Fruit fly (Drosophila melanogaster) whole organism, embryonic: Measurements from ENCODE around the gene CG32985.
A peak's percentile ranks its signal among the peaks of the same experiment; 100 is the strongest.

ENCODE experiments used
- Bdp1 ChIP-seq: fragments of 200-800 bp; sonication (Bioruptor generic); optimal IDR thresholded peaks from 3 replicates; lab custom pipeline; 2016; ENCODE audit warnings: missing biosample characterization, missing genetic modification characterization
- Bteb2 ChIP-seq: fragments of 200-800 bp; sonication (Bioruptor generic); optimal IDR thresholded peaks from 2 replicates; lab custom pipeline; 2016; ENCODE audit warnings: missing biosample characterization, missing genetic modification characterization
- CG10274 ChIP-seq: fragments of 200-800 bp; sonication (Bioruptor generic); optimal IDR thresholded peaks from 3 replicates; lab custom pipeline; 2017; ENCODE audit warnings: missing biosample characterization, mild to moderate bottlenecking, missing genetic modification characterization
- CG11504 ChIP-seq: fragments of 200-800 bp; sonication (Bioruptor generic); optimal IDR thresholded peaks from 3 replicates; lab custom pipeline; 2019; ENCODE audit warnings: missing biosample characterization, mild to moderate bottlenecking, missing genetic modification characterization, moderate library complexity
- CG13296 ChIP-seq: fragments of 200-800 bp; sonication (Bioruptor generic); optimal IDR thresholded peaks from 3 replicates; lab custom pipeline; 2018; ENCODE audit warnings: missing biosample characterization, mild to moderate bottlenecking, missing genetic modification characterization
- CG13775 ChIP-seq: fragments of 200-800 bp; sonication (Bioruptor generic); optimal IDR thresholded peaks from 3 replicates; lab custom pipeline; 2017; ENCODE audit warnings: missing biosample characterization, mild to moderate bottlenecking, missing genetic modification characterization
- CG15073 ChIP-seq: fragments of 200-800 bp; sonication (Bioruptor generic); optimal IDR thresholded peaks from 2 replicates; lab custom pipeline; 2016; ENCODE audit warnings: missing biosample characterization, missing genetic modification characterization
- CG17829 ChIP-seq: fragments of 200-800 bp; optimal IDR thresholded peaks from 2 replicates; lab custom pipeline; 2019; ENCODE audit warnings: missing biosample characterization, mild to moderate bottlenecking, missing genetic modification characterization, moderate library complexity
- CG18011 ChIP-seq: fragments of 200-800 bp; sonication (Bioruptor generic); optimal IDR thresholded peaks from 2 replicates; lab custom pipeline; 2017; ENCODE audit warnings: missing biosample characterization, missing genetic modification characterization, mild to moderate bottlenecking, moderate library complexity, missing genotype
- CG3281 ChIP-seq: fragments of 200-800 bp; sonication (Bioruptor generic); optimal IDR thresholded peaks from 3 replicates; lab custom pipeline; 2017; ENCODE audit warnings: missing biosample characterization, mild to moderate bottlenecking, missing genetic modification characterization
- CG4360 ChIP-seq: fragments of 200-800 bp; sonication (Bioruptor generic); IDR thresholded peaks from 2 replicates; pipeline ENCODE4 v1.3.6; 2022; ENCODE audit warnings: missing biosample characterization, missing genetic modification characterization
- CG4404 ChIP-seq: fragments of 200-800 bp; sonication (Bioruptor generic); IDR thresholded peaks from 2 replicates; pipeline ENCODE4 v1.3.6; 2022; ENCODE audit warnings: missing biosample characterization, missing genetic modification characterization
- CG4854 ChIP-seq: fragments of 200-800 bp; sonication (Bioruptor generic); optimal IDR thresholded peaks from 2 replicates; lab custom pipeline; 2016; ENCODE audit warnings: missing biosample characterization, missing genetic modification characterization, inconsistent platforms
- CG5180 ChIP-seq: fragments of 200-800 bp; sonication (Bioruptor generic); optimal IDR thresholded peaks from 3 replicates; lab custom pipeline; 2017; ENCODE audit warnings: missing biosample characterization, missing genetic modification characterization, mild to moderate bottlenecking, moderate library complexity, missing genetic modification reagents
- CG6765 ChIP-seq: fragments of 200-800 bp; sonication (Bioruptor generic); optimal IDR thresholded peaks from 3 replicates; lab custom pipeline; 2017; ENCODE audit warnings: missing biosample characterization, mild to moderate bottlenecking, missing genetic modification characterization
- CG6854 ChIP-seq: fragments of 200-800 bp; sonication (Bioruptor generic); optimal IDR thresholded peaks from 3 replicates; lab custom pipeline; 2017; ENCODE audit warnings: missing biosample characterization, mild to moderate bottlenecking, missing genetic modification characterization
- CG7271 ChIP-seq: fragments of 200-800 bp; sonication (Bioruptor generic); optimal IDR thresholded peaks from 2 replicates; lab custom pipeline; 2018; ENCODE audit warnings: missing biosample characterization, mild to moderate bottlenecking, missing genetic modification characterization, moderate library complexity
- CG9876 ChIP-seq: fragments of 200-800 bp; sonication (Bioruptor generic); optimal IDR thresholded peaks from 2 replicates; lab custom pipeline; 2016; ENCODE audit warnings: missing biosample characterization, missing genetic modification characterization
- Ets97D ChIP-seq: fragments of 200-800 bp; sonication (Bioruptor generic); optimal IDR thresholded peaks from 3 replicates; lab custom pipeline; 2016; ENCODE audit warnings: missing biosample characterization, missing genetic modification characterization
- Fer3 ChIP-seq: fragments of 200-800 bp; sonication (Bioruptor generic); optimal IDR thresholded peaks from 2 replicates; lab custom pipeline; 2018; ENCODE audit warnings: missing biosample characterization, mild to moderate bottlenecking, missing genetic modification characterization, moderate library complexity
- Gsc ChIP-seq: fragments of 200-800 bp; sonication (Bioruptor generic); IDR thresholded peaks from 2 replicates; pipeline ENCODE4 v1.3.6; 2022; ENCODE audit warnings: missing biosample characterization, missing genetic modification characterization
- HLH4C ChIP-seq: fragments of 200-800 bp; sonication (Bioruptor generic); IDR thresholded peaks from 3 replicates; pipeline ENCODE4 v1.3.6; 2022; ENCODE audit warnings: missing biosample characterization, missing genetic modification characterization; ENCODE audit not compliant: partially characterized antibody
- HLHmδ ChIP-seq: fragments of 200-800 bp; sonication (Bioruptor generic); optimal IDR thresholded peaks from 2 replicates; lab custom pipeline; 2018; ENCODE audit warnings: missing biosample characterization, mild to moderate bottlenecking, missing genetic modification characterization, moderate library complexity
- Hand ChIP-seq: fragments of 200-800 bp; sonication (Bioruptor generic); optimal IDR thresholded peaks from 2 replicates; lab custom pipeline; 2017; ENCODE audit warnings: mild to moderate bottlenecking, missing biosample characterization, missing genetic modification reagents, missing genetic modification characterization
- Hey ChIP-seq: fragments of 200-800 bp; sonication (Bioruptor generic); optimal IDR thresholded peaks from 3 replicates; lab custom pipeline; 2018; ENCODE audit warnings: missing biosample characterization, mild to moderate bottlenecking, missing genetic modification characterization
- Mad ChIP-seq: fragments of 200-800 bp; sonication (Bioruptor generic); optimal IDR thresholded peaks from 2 replicates; lab custom pipeline; 2016; ENCODE audit warnings: missing biosample characterization, missing genetic modification characterization
- Oli ChIP-seq: fragments of 200-800 bp; sonication (Bioruptor generic); optimal IDR thresholded peaks from 2 replicates; lab custom pipeline; 2018; ENCODE audit warnings: missing biosample characterization, mild to moderate bottlenecking, missing genetic modification characterization, moderate library complexity
- Pdp1 ChIP-seq, 2 experiments: fragments of 200-800 bp; sonication (Bioruptor generic); optimal IDR thresholded peaks; 3 replicates each; lab custom pipeline; 2016; ENCODE audit warnings: missing biosample characterization in 2 of 2, missing genetic modification characterization in 2 of 2, mild to moderate bottlenecking in 1 of 2, moderate library complexity in 1 of 2
- Ptx1 ChIP-seq: fragments of 200-800 bp; sonication (Bioruptor generic); IDR thresholded peaks from 2 replicates; pipeline ENCODE4 v1.3.6; 2022; ENCODE audit warnings: missing biosample characterization, missing genetic modification characterization
- TFAM ChIP-seq: fragments of 200-800 bp; sonication (Bioruptor generic); optimal IDR thresholded peaks from 2 replicates; lab custom pipeline; 2017; ENCODE audit warnings: missing biosample characterization, missing genetic modification characterization, inconsistent platforms
- Vsx1 ChIP-seq: fragments of 200-800 bp; sonication (Bioruptor generic); optimal IDR thresholded peaks from 2 replicates; lab custom pipeline; 2017; ENCODE audit warnings: missing biosample characterization, mild to moderate bottlenecking, missing genetic modification characterization, missing genetic modification reagents
- al ChIP-seq: fragments of 200-800 bp; sonication (Bioruptor generic); IDR thresholded peaks from 2 replicates; pipeline ENCODE4 v1.3.6; 2022; ENCODE audit warnings: missing biosample characterization, missing genetic modification characterization
- ap ChIP-seq: fragments of 200-800 bp; sonication (Bioruptor generic); IDR thresholded peaks from 2 replicates; pipeline ENCODE4 v1.3.6; 2022; ENCODE audit warnings: missing biosample characterization, missing genetic modification characterization
- cad ChIP-seq: fragments of >200 bp; optimal IDR thresholded peaks from 2 replicates; lab custom pipeline; 2017; ENCODE audit warnings: missing biosample characterization, missing genetic modification characterization
- chinmo ChIP-seq: fragments of 200-800 bp; sonication (Bioruptor generic); IDR thresholded peaks from 4 replicates; pipeline ENCODE4 v1.3.6; 2022; ENCODE audit warnings: missing biosample characterization, missing genetic modification characterization; ENCODE audit not compliant: partially characterized antibody
- dan ChIP-seq: fragments of 200-800 bp; sonication (Bioruptor generic); IDR thresholded peaks from 2 replicates; pipeline ENCODE4 v1.3.6; 2022; ENCODE audit warnings: missing biosample characterization, missing genetic modification characterization
- fd96Cb ChIP-seq: fragments of 200-800 bp; sonication (Bioruptor generic); optimal IDR thresholded peaks from 2 replicates; lab custom pipeline; 2018; ENCODE audit warnings: missing biosample characterization, mild to moderate bottlenecking, missing genetic modification characterization, moderate library complexity
- gem ChIP-seq: fragments of 200-800 bp; sonication (Bioruptor generic); optimal IDR thresholded peaks from 2 replicates; lab custom pipeline; 2019; ENCODE audit warnings: missing biosample characterization, mild to moderate bottlenecking, missing genetic modification characterization, moderate library complexity
- grn ChIP-seq: fragments of 200-800 bp; sonication (Bioruptor generic); optimal IDR thresholded peaks from 3 replicates; lab custom pipeline; 2017; ENCODE audit warnings: missing biosample characterization, missing genetic modification characterization
- org-1 ChIP-seq: fragments of 200-800 bp; sonication (Bioruptor generic); optimal IDR thresholded peaks from 2 replicates; lab custom pipeline; 2017; ENCODE audit warnings: missing biosample characterization, missing genetic modification characterization
- pros ChIP-seq: fragments of 200-800 bp; sonication (Bioruptor generic); optimal IDR thresholded peaks from 3 replicates; lab custom pipeline; 2019; ENCODE audit warnings: missing biosample characterization, mild to moderate bottlenecking, missing genetic modification characterization, moderate library complexity
- schlank ChIP-seq: fragments of 200-800 bp; sonication (Bioruptor generic); optimal IDR thresholded peaks from 2 replicates; lab custom pipeline; 2018; ENCODE audit warnings: missing biosample characterization, mild to moderate bottlenecking, missing genetic modification characterization
- sens-2 ChIP-seq: fragments of 200-800 bp; sonication (Bioruptor generic); IDR thresholded peaks from 2 replicates; pipeline ENCODE4 v1.3.6; 2022; ENCODE audit warnings: missing biosample characterization, missing genetic modification characterization
- seq ChIP-seq: fragments of 200-800 bp; sonication (Bioruptor generic); IDR thresholded peaks from 2 replicates; pipeline ENCODE4 v1.3.6; 2022; ENCODE audit warnings: missing biosample characterization, missing genetic modification characterization
- slbo ChIP-seq: fragments of 200-800 bp; sonication (Bioruptor generic); IDR thresholded peaks from 2 replicates; pipeline ENCODE4 v1.3.6; 2022; ENCODE audit warnings: missing biosample characterization, missing genetic modification characterization
- stwl ChIP-seq: fragments of 200-800 bp; sonication (Bioruptor generic); optimal IDR thresholded peaks from 3 replicates; lab custom pipeline; 2018; ENCODE audit warnings: missing biosample characterization, mild to moderate bottlenecking, missing genetic modification characterization, moderate library complexity
- sug ChIP-seq: fragments of 200-800 bp; optimal IDR thresholded peaks from 2 replicates; lab custom pipeline; 2019; ENCODE audit warnings: missing biosample characterization, mild to moderate bottlenecking, missing genetic modification characterization, moderate library complexity
- trem ChIP-seq: fragments of 200-800 bp; optimal IDR thresholded peaks from 3 replicates; lab custom pipeline; 2019; ENCODE audit warnings: missing biosample characterization, mild to moderate bottlenecking, missing genetic modification characterization, moderate library complexity
- zen2 ChIP-seq: fragments of 200-800 bp; sonication (Bioruptor generic); IDR thresholded peaks from 3 replicates; pipeline ENCODE4 v1.3.6; 2022; ENCODE audit warnings: missing biosample characterization, missing genetic modification characterization; ENCODE audit not compliant: partially characterized antibody
- zfh2 ChIP-seq: fragments of 200-800 bp; sonication (Bioruptor generic); optimal IDR thresholded peaks from 2 replicates; lab custom pipeline; 2016; ENCODE audit warnings: missing biosample characterization, missing genetic modification characterization

The CG32985 gene

dm6 chr2L:8941736-8942337, 20.5 kb upstream of the CG32985 start, which contains the start of gene Argl (continued):
- TF ChIP-seq CG17829 (tag; lab: Kevin White, UChicago) (no peak), seq (GFP tag; lab: Robert Waterston, UW) (no peak), ap (GFP tag; lab: Robert Waterston, UW) (no peak), HLH4C (no peak), CG6854 (GFP tag; lab: Kevin White, UChicago) (no peak), CG5180 (GFP tag; lab: Kevin White, UChicago) (no peak), gem (tag; lab: Kevin White, UChicago) (peak; percentile 9), CG7271 (no peak), trem (tag; lab: Kevin White, UChicago) (no peak), Oli (tag; lab: Kevin White, UChicago) (no peak), zen2 (GFP tag; lab: Robert Waterston, UW) (no peak), slbo (GFP tag; lab: Robert Waterston, UW) (no peak), grn (GFP tag; lab: Kevin White, UChicago) (peak; percentile 42), CG13296 (GFP tag; lab: Kevin White, UChicago) (peak; percentile 32), CG9876 (GFP tag; lab: Kevin White, UChicago) (no peak), sug (tag; lab: Kevin White, UChicago) (peak; percentile 54), cad (GFP tag; lab: Kevin White, UChicago) (no peak), Ptx1 (GFP tag; lab: Robert Waterston, UW) (no peak), TFAM (no peak), CG18011 (GFP tag; lab: Kevin White, UChicago) (no peak), CG4854 (GFP tag; lab: Kevin White, UChicago) (no peak), Fer3 (tag; lab: Kevin White, UChicago) (no peak), CG11504 (tag; lab: Kevin White, UChicago) (peak; percentile 5), stwl (tag; lab: Kevin White, UChicago) (no peak), Ets97D (GFP tag; lab: Kevin White, UChicago) (no peak), CG15073 (GFP tag; lab: Kevin White, UChicago) (no peak), CG4360 (no peak), chinmo (GFP tag; lab: Robert Waterston, UW) (no peak), zfh2 (GFP tag; lab: Kevin White, UChicago) (no peak), CG4404 (GFP tag; lab: Robert Waterston, UW) (no peak), Mad (GFP tag; lab: Kevin White, UChicago) (no peak), Gsc (GFP tag; lab: Robert Waterston, UW) (no peak), Bteb2 (GFP tag; lab: Kevin White, UChicago) (no peak), CG13775 (GFP tag; lab: Kevin White, UChicago) (no peak), CG6765 (GFP tag; lab: Kevin White, UChicago) (peak; percentile 12), Hand (peak; percentile 19), CG10274 (GFP tag; lab: Kevin White, UChicago) (no peak), sens-2 (GFP tag; lab: Robert Waterston, UW) (no peak), Bdp1 (GFP tag; lab: Kevin White, UChicago) (no peak), Hey (tag; lab: Kevin White, UChicago) (no peak), org-1 (GFP tag; lab: Kevin White, UChicago) (no peak), fd96Cb (tag; lab: Kevin White, UChicago) (no peak), al (no peak), HLHmδ (GFP tag; lab: Kevin White, UChicago) (no peak), pros (GFP tag; lab: Kevin White, UChicago) (no peak), Pdp1 (GFP tag; optimal IDR thresholded peaks at IDR 0.05; lab: Kevin White, UChicago) (peak in 1 of 2 experiments; percentile 50), dan (GFP tag; lab: Robert Waterston, UW) (no peak), Vsx1 (GFP tag; lab: Kevin White, UChicago) (no peak), CG3281 (GFP tag; lab: Kevin White, UChicago) (peak; percentile 21), schlank (tag; lab: Kevin White, UChicago) (no peak)
